Worm (Caenorhabditis elegans) whole organism, L4 larva: ENCODE data around the gene spo-11.

ENCODE experiments used
- F10B5.3 ChIP-seq: sonication (generic microtip); optimal IDR thresholded peaks from 2 replicates; lab custom pipeline; 2016; ENCODE audit warnings: mild to moderate bottlenecking, missing genetic modification characterization, missing compliant biosample characterization
- F26F4.8 ChIP-seq: fragments of 200-800 bp; sonication (Bioruptor generic); conservative IDR thresholded peaks from 2 replicates; pipeline ENCODE4 v1.3.6; 2022; ENCODE audit warnings: missing genetic modification characterization, missing compliant biosample characterization
- F49E8.2 ChIP-seq: sonication (generic microtip); optimal IDR thresholded peaks from 2 replicates; lab custom pipeline; 2016; ENCODE audit warnings: missing compliant biosample characterization, mild to moderate bottlenecking, missing genetic modification characterization, borderline replicate concordance
- T20F7.1 ChIP-seq: fragments of 200-800 bp; sonication (Bioruptor generic); optimal IDR thresholded peaks from 2 replicates; lab custom pipeline; 2018; ENCODE audit warnings: mild to moderate bottlenecking, missing genetic modification characterization, missing compliant biosample characterization
- T26A8.4 ChIP-seq: fragments of 200-800 bp; sonication (Bioruptor generic); IDR thresholded peaks from 2 replicates; pipeline ENCODE4 v1.3.6; 2022; ENCODE audit warnings: missing genetic modification characterization, missing compliant biosample characterization
- Y105C5A.15 ChIP-seq: fragments of 200-800 bp; sonication (Bioruptor generic); IDR thresholded peaks from 2 replicates; pipeline ENCODE4 v1.3.6; 2022; ENCODE audit warnings: missing genetic modification characterization, missing compliant biosample characterization
- Y48G9A.11 ChIP-seq: fragments of 200-800 bp; sonication (Bioruptor generic); IDR thresholded peaks from 2 replicates; pipeline ENCODE4 v1.3.6; 2022; ENCODE audit warnings: missing genetic modification reagents, missing genetic modification characterization, missing compliant biosample characterization
- ZK546.5 ChIP-seq, 2 experiments: sonication (generic microtip); optimal IDR thresholded peaks; 2 replicates each; lab custom pipeline; 2017; ENCODE audit warnings: missing biosample characterization in 2 of 2, missing genetic modification characterization in 2 of 2
- ama-1 ChIP-seq: fragments of 150-350 bp; optimal IDR thresholded peaks from 2 replicates; lab custom pipeline; 2014; ENCODE audit warnings: inconsistent platforms, mixed read lengths
- arid-1 ChIP-seq: fragments of 200-800 bp; sonication (Bioruptor generic); conservative IDR thresholded peaks from 2 replicates; pipeline ENCODE4 v1.3.6; 2022; ENCODE audit warnings: missing genetic modification reagents, missing genetic modification characterization, missing compliant biosample characterization
- ceh-28 ChIP-seq: fragments of 150-350 bp; optimal IDR thresholded peaks from 2 replicates; lab custom pipeline; 2014; ENCODE audit warnings: missing biosample characterization, missing genetic modification reagents, missing genetic modification characterization
- ceh-62 ChIP-seq: sonication (generic microtip); optimal IDR thresholded peaks from 2 replicates; lab custom pipeline; 2017; ENCODE audit warnings: missing biosample characterization, missing genetic modification characterization
- ctbp-1 ChIP-seq: fragments of 200-800 bp; sonication (Bioruptor generic); IDR thresholded peaks from 2 replicates; pipeline ENCODE4 v1.3.6; 2022; ENCODE audit warnings: missing genetic modification reagents, missing genetic modification characterization, missing compliant biosample characterization
- daf-12 ChIP-seq: fragments of 150-350 bp; optimal IDR thresholded peaks from 2 replicates; lab custom pipeline; 2014; ENCODE audit warnings: missing biosample characterization, missing genetic modification reagents, missing genetic modification characterization
- daf-16 ChIP-seq, 3 experiments: sonication (generic microtip); optimal IDR thresholded peaks; 2 replicates each; lab custom pipeline; 2016 to 2017; ENCODE audit warnings: missing genetic modification characterization in 3 of 3, missing genetic modification reagents in 3 of 3, mild to moderate bottlenecking in 2 of 3, missing compliant biosample characterization in 2 of 3, missing biosample characterization in 1 of 3, moderate library complexity in 1 of 3
- daf-8 ChIP-seq: fragments of 200-800 bp; sonication (Bioruptor generic); IDR thresholded peaks from 2 replicates; pipeline ENCODE4 v1.3.6; 2022; ENCODE audit warnings: missing genetic modification characterization, missing compliant biosample characterization
- dmd-6 ChIP-seq: fragments of 200-800 bp; sonication (Bioruptor generic); IDR thresholded peaks from 2 replicates; pipeline ENCODE4 v1.3.6; 2022; ENCODE audit warnings: missing genetic modification reagents, missing genetic modification characterization, missing compliant biosample characterization
- dve-1 ChIP-seq: sonication (generic microtip); optimal IDR thresholded peaks from 2 replicates; lab custom pipeline; 2017; ENCODE audit warnings: antibody characterized with exemption, mild to moderate bottlenecking, missing genetic modification characterization, missing compliant biosample characterization; ENCODE audit not compliant: insufficient read depth
- egl-43 ChIP-seq: fragments of 200-800 bp; sonication (Bioruptor generic); IDR thresholded peaks from 2 replicates; pipeline ENCODE4 v1.3.6; 2022; ENCODE audit warnings: missing genetic modification reagents, missing genetic modification characterization, missing compliant biosample characterization
- fkh-10 ChIP-seq: fragments of 150-350 bp; optimal IDR thresholded peaks from 2 replicates; lab custom pipeline; 2014; ENCODE audit warnings: missing biosample characterization, missing genetic modification reagents, missing genetic modification characterization
- gei-8 ChIP-seq: fragments of 200-800 bp; sonication (Bioruptor generic); optimal IDR thresholded peaks from 2 replicates; lab custom pipeline; 2018; ENCODE audit warnings: mild to moderate bottlenecking, missing genetic modification characterization, missing compliant biosample characterization
- jun-1 ChIP-seq: fragments of 150-350 bp; optimal IDR thresholded peaks from 2 replicates; lab custom pipeline; 2014; ENCODE audit warnings: missing biosample characterization, missing genetic modification reagents, missing genetic modification characterization
- lim-7 ChIP-seq: fragments of 200-800 bp; sonication (Bioruptor generic); IDR thresholded peaks from 2 replicates; pipeline ENCODE4 v1.3.6; 2022; ENCODE audit warnings: missing genetic modification characterization, missing compliant biosample characterization
- lin-29 ChIP-seq: fragments of 200-800 bp; sonication (Bioruptor generic); IDR thresholded peaks from 2 replicates; pipeline ENCODE4 v1.3.6; 2022; ENCODE audit warnings: missing genetic modification reagents, missing genetic modification characterization, missing compliant biosample characterization
- lin-38 ChIP-seq: fragments of 200-800 bp; sonication (Bioruptor generic); IDR thresholded peaks from 2 replicates; pipeline ENCODE4 v1.3.6; 2022; ENCODE audit warnings: missing genetic modification reagents, missing genetic modification characterization, missing compliant biosample characterization
- lin-39 ChIP-seq: fragments of 150-350 bp; optimal IDR thresholded peaks from 2 replicates; lab custom pipeline; 2014; ENCODE audit warnings: missing biosample characterization, missing genetic modification reagents, missing genetic modification characterization
- lir-3 ChIP-seq: sonication (generic microtip); optimal IDR thresholded peaks from 2 replicates; lab custom pipeline; 2016; ENCODE audit warnings: mild to moderate bottlenecking, missing genetic modification characterization, missing compliant biosample characterization
- lsy-2 ChIP-seq, 2 experiments: fragments of 150-350 bp in 1 of 2; sonication (generic microtip) in 1 of 2; optimal IDR thresholded peaks; 2 replicates each; lab custom pipeline; 2014 to 2017; ENCODE audit warnings: missing biosample characterization in 2 of 2, missing genetic modification characterization in 2 of 2
- mdl-1 ChIP-seq, 2 experiments: fragments of 150-350 bp in 1 of 2; sonication (generic microtip) in 1 of 2; optimal IDR thresholded peaks; 2 replicates each; lab custom pipeline; 2014 to 2017; ENCODE audit warnings: missing biosample characterization in 2 of 2, missing genetic modification characterization in 2 of 2
- mdt-29 ChIP-seq: fragments of 200-800 bp; sonication (Bioruptor generic); IDR thresholded peaks from 2 replicates; pipeline ENCODE4 v1.3.6; 2022; ENCODE audit warnings: missing genetic modification reagents, missing genetic modification characterization, missing compliant biosample characterization
- mxl-2 ChIP-seq: fragments of 200-800 bp; sonication (Bioruptor generic); conservative IDR thresholded peaks from 2 replicates; pipeline ENCODE4 v1.3.6; 2022; ENCODE audit warnings: missing genetic modification reagents, missing genetic modification characterization, missing compliant biosample characterization
- nhr-102 ChIP-seq: sonication (generic microtip); optimal IDR thresholded peaks from 2 replicates; lab custom pipeline; 2016; ENCODE audit warnings: mild to moderate bottlenecking, missing genetic modification characterization, moderate library complexity, missing compliant biosample characterization
- nhr-111 ChIP-seq: fragments of 200-800 bp; sonication (Bioruptor generic); optimal IDR thresholded peaks from 2 replicates; lab custom pipeline; 2018; ENCODE audit warnings: mild to moderate bottlenecking, missing genetic modification characterization, missing compliant biosample characterization
- nhr-41 ChIP-seq: fragments of 200-800 bp; sonication (Bioruptor generic); IDR thresholded peaks from 2 replicates; pipeline ENCODE4 v1.3.6; 2022; ENCODE audit warnings: missing genetic modification reagents, missing genetic modification characterization, missing compliant biosample characterization
- nhr-6 ChIP-seq: fragments of 150-350 bp; optimal IDR thresholded peaks from 2 replicates; lab custom pipeline; 2014; ENCODE audit warnings: missing biosample characterization, missing genetic modification characterization
- php-3 ChIP-seq: fragments of 200-800 bp; sonication (Bioruptor generic); IDR thresholded peaks from 2 replicates; pipeline ENCODE4 v1.3.6; 2022; ENCODE audit warnings: missing genetic modification reagents, missing genetic modification characterization, missing compliant biosample characterization
- rbr-2 ChIP-seq: sonication (generic microtip); optimal IDR thresholded peaks from 2 replicates; lab custom pipeline; 2016; ENCODE audit warnings: missing genotype, missing genetic modification characterization, missing compliant biosample characterization
- sdz-12 ChIP-seq: fragments of 200-800 bp; sonication (Bioruptor generic); optimal IDR thresholded peaks from 2 replicates; lab custom pipeline; 2018; ENCODE audit warnings: mild to moderate bottlenecking, missing genetic modification characterization, missing compliant biosample characterization
- set-16 ChIP-seq: fragments of 200-800 bp; sonication (Bioruptor generic); IDR thresholded peaks from 2 replicates; pipeline ENCODE4 v1.3.6; 2022; ENCODE audit warnings: missing genetic modification reagents, missing genetic modification characterization, missing compliant biosample characterization
- snpc-4 ChIP-seq: fragments of 150-350 bp; optimal IDR thresholded peaks from 2 replicates; lab custom pipeline; 2014; ENCODE audit warnings: missing biosample characterization, missing genetic modification characterization
- spr-3 ChIP-seq: fragments of 200-800 bp; sonication (Bioruptor generic); optimal IDR thresholded peaks from 2 replicates; lab custom pipeline; 2018; ENCODE audit warnings: mild to moderate bottlenecking, missing genetic modification characterization, missing compliant biosample characterization
- tra-1 ChIP-seq: fragments of 200-800 bp; sonication (Bioruptor generic); IDR thresholded peaks from 2 replicates; pipeline ENCODE4 v1.3.6; 2022; ENCODE audit warnings: missing genetic modification reagents, missing genetic modification characterization, missing compliant biosample characterization
- unc-130 ChIP-seq: sonication (generic microtip); optimal IDR thresholded peaks from 2 replicates; lab custom pipeline; 2016; ENCODE audit warnings: missing genetic modification reagents, missing genetic modification characterization, missing compliant biosample characterization
- unc-39 ChIP-seq: sonication (generic microtip); optimal IDR thresholded peaks from 2 replicates; lab custom pipeline; 2017; ENCODE audit warnings: missing biosample characterization, missing genetic modification characterization
- unc-62 ChIP-seq, 3 experiments: fragments of 150-350 bp in 1 of 3; sonication (generic microtip); optimal IDR thresholded peaks in 2 of 3; peaks in 1 of 3; 1 replicate in 1 of 3; 2 replicates in 2 of 3; lab custom pipeline; 2014 to 2017; ENCODE audit warnings: missing biosample characterization in 3 of 3, missing genetic modification characterization in 3 of 3, missing genetic modification reagents in 3 of 3, missing genotype in 1 of 3
- zfp-2 ChIP-seq: sonication (generic microtip); optimal IDR thresholded peaks from 2 replicates; lab custom pipeline; 2016; ENCODE audit warnings: mild to moderate bottlenecking, missing genetic modification characterization, missing compliant biosample characterization
- zfp-3 ChIP-seq: fragments of 200-800 bp; sonication (Bioruptor generic); conservative IDR thresholded peaks from 2 replicates; pipeline ENCODE4 v1.3.6; 2022; ENCODE audit warnings: missing genetic modification reagents, missing genetic modification characterization, missing compliant biosample characterization
- zip-2 ChIP-seq: fragments of 150-350 bp; optimal IDR thresholded peaks from 2 replicates; lab custom pipeline; 2014; ENCODE audit warnings: missing biosample characterization, missing genetic modification characterization
- ztf-7 ChIP-seq: fragments of 150-350 bp; optimal IDR thresholded peaks from 2 replicates; lab custom pipeline; 2014; ENCODE audit warnings: missing biosample characterization, missing genetic modification characterization

spo-11 gene

ce11 chrIV:11082153-11082552, 42.5 kb downstream of the spo-11 start, which contains the start of gene let-70 (continued):
- TF ChIP-seq tra-1 (no peak), T20F7.1 (GFP tag; lab: Kevin White, UChicago) (no peak), set-16 (GFP tag; lab: Robert Waterston, UW) (no peak), unc-62 (GFP tag; optimal IDR thresholded peaks at IDR 0.05 in 1 of 2; lab: Kevin White, UChicago) (no peak), unc-62 (tag; optimal IDR thresholded peaks at IDR 0.05; lab: Kevin White, UChicago) (no peak), ceh-28 (tag; lab: Kevin White, UChicago) (peak; percentile 18), snpc-4 (no peak), jun-1 (tag; lab: Kevin White, UChicago) (no peak), sdz-12 (GFP tag; lab: Kevin White, UChicago) (no peak), nhr-6 (tag; lab: Kevin White, UChicago) (no peak), ceh-62 (tag; lab: Kevin White, UChicago) (no peak), rbr-2 (no peak), F26F4.8 (GFP tag; lab: Robert Waterston, UW) (no peak), unc-39 (tag; lab: Kevin White, UChicago) (no peak), Y105C5A.15 (GFP tag; lab: Robert Waterston, UW) (no peak), ZK546.5 (tag; optimal IDR thresholded peaks at IDR 0.05; lab: Kevin White, UChicago) (no peak), daf-8 (GFP tag; lab: Robert Waterston, UW) (no peak), unc-130 (GFP tag; lab: Kevin White, UChicago) (no peak), dmd-6 (GFP tag; lab: Robert Waterston, UW) (no peak), arid-1 (GFP tag; lab: Robert Waterston, UW) (0 out of 2 replicates have a peak, but pooled peaks have one; percentile 20), F10B5.3 (tag; lab: Kevin White, UChicago) (no peak), nhr-41 (no peak), egl-43 (GFP tag; lab: Robert Waterston, UW) (0 out of 2 replicates have a peak, but pooled peaks have one; percentile 30)

- no peak for TF ChIP-seq daf-12 (tag; lab: Kevin White, UChicago)
- TF ChIP-seq nhr-102: peak; percentile 17
- peak; percentile 83 for TF ChIP-seq ama-1 (lab: Kevin White, UChicago)
- peak; percentile 61 for TF ChIP-seq dve-1 (tag; lab: Kevin White, UChicago)
- TF ChIP-seq lim-7 (GFP tag; lab: Robert Waterston, UW): no peak
- peak; percentile 70 for TF ChIP-seq spr-3 (GFP tag; lab: Kevin White, UChicago)
- no peak for TF ChIP-seq F49E8.2 (tag; lab: Kevin White, UChicago)
- TF ChIP-seq nhr-111 (GFP tag; lab: Kevin White, UChicago): no peak
- no peak for TF ChIP-seq mdt-29 (GFP tag; lab: Robert Waterston, UW)
- TF ChIP-seq dmd-6 (GFP tag; lab: Robert Waterston, UW): peak; percentile 13; the same call in 1 of the 2 replicates
- TF ChIP-seq ztf-7 (tag; lab: Kevin White, UChicago): no peak
- TF ChIP-seq lir-3: no peak
- no peak for TF ChIP-seq zfp-2
- TF ChIP-seq T26A8.4: peak; percentile 71
- peak in 1 of 2 experiments; percentile 5 for TF ChIP-seq mdl-1 (tag; optimal IDR thresholded peaks at IDR 0.05; lab: Kevin White, UChicago)
- TF ChIP-seq lin-38 (GFP tag; lab: Robert Waterston, UW): 0 out of 2 replicates have a peak, but pooled peaks have one; percentile 24
- no peak for TF ChIP-seq lin-39 (tag; lab: Kevin White, UChicago)
- peak; percentile 44 for TF ChIP-seq zip-2 (tag; lab: Kevin White, UChicago)
- TF ChIP-seq php-3 (GFP tag; lab: Robert Waterston, UW): peak; percentile 23; the same call in 1 of the 2 replicates
- TF ChIP-seq daf-16 (GFP tag; optimal IDR thresholded peaks at IDR 0.05; lab: Kevin White, UChicago): no peak
- TF ChIP-seq daf-16 (tag; optimal IDR thresholded peaks at IDR 0.05; lab: Kevin White, UChicago): peak; percentile 51
- TF ChIP-seq lin-29 (GFP tag; lab: Robert Waterston, UW): peak; percentile 22; the same call in 1 of the 2 replicates
- no peak for TF ChIP-seq mxl-2 (GFP tag; lab: Robert Waterston, UW)
- peak in 1 of 2 experiments; percentile 21 for TF ChIP-seq lsy-2 (tag; optimal IDR thresholded peaks at IDR 0.05; lab: Kevin White, UChicago)
- TF ChIP-seq zfp-3 (GFP tag; lab: Robert Waterston, UW): peak; percentile 69; the same call in 1 of the 2 replicates
- TF ChIP-seq nhr-6 (tag; lab: Kevin White, UChicago): no peak
- peak; percentile 25 for TF ChIP-seq gei-8 (GFP tag; lab: Kevin White, UChicago)
- no peak for TF ChIP-seq fkh-10
- TF ChIP-seq Y48G9A.11 (GFP tag; lab: Robert Waterston, UW): no peak
- TF ChIP-seq ctbp-1 (GFP tag; lab: Robert Waterston, UW): 0 out of 2 replicates have a peak, but pooled peaks have one; percentile 25
These were observed 43.8 kb downstream of the spo-11 start, which contains the start of gene atg-7 for ce11 chrIV:11080823-11081285. Gene atg-7, minus strand, starts transcription at chrIV:11081055.
